Fruit fly (Drosophila melanogaster) S2 (cell line): ENCODE data around the gene CG14613.

Experiments used
- CG8478 ChIP-seq: fragments of >200 bp; optimal IDR thresholded peaks from 2 replicates; lab custom pipeline; 2018
- CTCF ChIP-seq, 2 experiments: fragments of >200 bp; optimal IDR thresholded peaks; 2 replicates each; lab custom pipeline; 2018

DNA sequence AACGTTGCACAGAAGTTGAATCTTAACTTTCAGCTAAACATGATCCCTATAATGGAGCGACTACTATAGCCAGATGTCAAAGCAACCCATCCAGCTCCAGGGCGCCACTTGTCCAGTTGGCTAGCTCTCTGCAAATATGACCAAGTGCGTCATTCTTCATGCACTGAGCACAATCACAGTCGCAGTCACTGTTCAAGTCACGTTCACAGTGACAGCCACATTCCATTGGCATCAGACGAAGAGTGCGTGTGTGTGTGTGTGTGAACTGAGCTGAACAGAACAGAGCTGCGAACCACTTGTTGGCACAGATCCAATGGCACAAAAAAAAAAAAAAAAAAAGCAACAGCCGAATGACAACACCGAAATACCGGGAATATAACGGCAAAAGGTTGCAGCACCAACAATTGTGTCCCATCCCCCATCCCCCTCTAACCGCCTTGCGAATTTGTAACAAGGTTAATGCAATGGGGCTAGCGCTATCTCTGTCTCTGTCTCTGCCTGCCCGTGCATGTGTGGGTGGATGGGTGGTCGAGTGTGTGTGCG, 10.5 kb downstream of the CG14613 start:
- TF ChIP-seq CTCF (optimal IDR thresholded peaks at IDR 0.05; lab: Kevin White, UChicago) (no peak), CG8478 (lab: Kevin White, UChicago) (no peak)
